Worm (Caenorhabditis elegans): ENCODE data around the gene rpl-20.

rpl-20 gene

DNA sequence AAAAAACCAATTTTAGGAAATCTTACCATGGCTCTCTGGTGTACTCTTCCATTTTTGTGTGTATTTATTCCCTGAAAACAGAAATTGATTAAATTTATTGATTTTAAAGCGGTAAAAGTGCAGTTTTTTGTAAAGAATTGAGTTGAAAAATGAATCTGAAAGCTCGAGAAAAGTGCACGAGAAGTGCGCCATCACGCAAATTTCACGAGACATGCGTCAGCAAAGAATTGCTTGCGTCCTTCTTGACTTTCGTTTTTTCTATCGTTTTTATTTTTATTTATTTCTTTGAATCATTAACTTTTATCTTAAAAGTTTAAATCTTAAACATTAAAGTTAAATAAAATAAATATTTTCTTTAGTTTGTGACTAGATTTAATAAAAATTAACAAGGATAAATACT lies 4.2 kb downstream of the rpl-20 start, which contains the start of gene timm-17B.1 (continued):
- TF ChIP-seq eor-1 (tag; optimal IDR thresholded peaks at IDR 0.05) (no peak), ztf-11 (tag; optimal IDR thresholded peaks at IDR 0.05) (no peak), jun-1 (tag; optimal IDR thresholded peaks at IDR 0.05) (no peak), egl-27 (tag; optimal IDR thresholded peaks at IDR 0.05) (no peak), lsy-12 (tag; optimal IDR thresholded peaks at IDR 0.05) (peak; percentile 21), pha-4 (tag; optimal IDR thresholded peaks at IDR 0.05) (peak; percentile 79), elt-1 (tag; optimal IDR thresholded peaks at IDR 0.05) (no peak), skn-1 (tag; optimal IDR thresholded peaks at IDR 0.05) (peak; percentile 52), pqm-1 (tag; optimal IDR thresholded peaks at IDR 0.05) (no peak), mdl-1 (tag; optimal IDR thresholded peaks at IDR 0.05) (no peak), ama-1 (optimal IDR thresholded peaks at IDR 0.05) (no peak), tbx-2 (tag; optimal IDR thresholded peaks at IDR 0.05) (peak; percentile 49), ceh-28 (tag; optimal IDR thresholded peaks at IDR 0.05) (peak; percentile 57), unc-39 (tag; optimal IDR thresholded peaks at IDR 0.05) (no peak), ZK546.5 (tag; optimal IDR thresholded peaks at IDR 0.05) (no peak), hmg-11 (tag; optimal IDR thresholded peaks at IDR 0.05) (peak; percentile 45)

ce11 chrIV:4744167-4744566 lies 5.4 kb downstream of the rpl-20 start, which contains the start of gene hoe-1:
hoe-1 (minus strand) TSS chrIV:4744267.
- TF ChIP-seq mml-1 (tag; optimal IDR thresholded peaks at IDR 0.05): no peak
- no peak for TF ChIP-seq elt-2 (tag; optimal IDR thresholded peaks at IDR 0.05)
- no peak for TF ChIP-seq ceh-9 (tag; optimal IDR thresholded peaks at IDR 0.05)
- TF ChIP-seq unc-62 (GFP tag; optimal IDR thresholded peaks at IDR 0.05): no peak
- no peak for TF ChIP-seq zag-1 (tag; optimal IDR thresholded peaks at IDR 0.05)
- TF ChIP-seq fkh-2 (tag; optimal IDR thresholded peaks at IDR 0.05): no peak

- no peak for TF ChIP-seq zag-1 (tag; optimal IDR thresholded peaks at IDR 0.05)
- no peak for TF ChIP-seq pqm-1 (tag; optimal IDR thresholded peaks at IDR 0.05)
- TF ChIP-seq eor-1 (tag; optimal IDR thresholded peaks at IDR 0.05): no peak
Measured at ce11 chrIV:4742480-4742879, 7.1 kb downstream of the rpl-20 start.

- TF ChIP-seq ZK546.5 (tag; optimal IDR thresholded peaks at IDR 0.05): no peak
- TF ChIP-seq nhr-25 (tag; optimal IDR thresholded peaks at IDR 0.05): no peak
- TF ChIP-seq skn-1 (tag; optimal IDR thresholded peaks at IDR 0.05): no peak
- no peak for TF ChIP-seq nhr-67 (tag; optimal IDR thresholded peaks at IDR 0.05)
- TF ChIP-seq mml-1 (tag; optimal IDR thresholded peaks at IDR 0.05): no peak
- no peak for TF ChIP-seq fkh-2 (tag; optimal IDR thresholded peaks at IDR 0.05)
- no peak for TF ChIP-seq elt-2 (tag; optimal IDR thresholded peaks at IDR 0.05)
- TF ChIP-seq snpc-4 (tag; optimal IDR thresholded peaks at IDR 0.05): no peak
- no peak for TF ChIP-seq daf-12 (tag; optimal IDR thresholded peaks at IDR 0.05)
- no peak for TF ChIP-seq unc-62 (GFP tag; optimal IDR thresholded peaks at IDR 0.05)
- no peak for TF ChIP-seq fos-1 (tag; optimal IDR thresholded peaks at IDR 0.05)
- no peak for TF ChIP-seq ceh-9 (tag; optimal IDR thresholded peaks at IDR 0.05)
- TF ChIP-seq ztf-11 (tag; optimal IDR thresholded peaks at IDR 0.05): no peak
- no peak for TF ChIP-seq aly-2 (tag; optimal IDR thresholded peaks at IDR 0.05)
- no peak for TF ChIP-seq ztf-4 (tag; optimal IDR thresholded peaks at IDR 0.05)
- TF ChIP-seq nhr-11 (tag; optimal IDR thresholded peaks at IDR 0.05): no peak
- TF ChIP-seq egl-5 (tag; optimal IDR thresholded peaks at IDR 0.05): no peak
Measured at ce11 chrIV:4737258-4737657, 12.3 kb downstream of the rpl-20 start, which contains the start of gene fbxb-78. fbxb-78 (plus strand) TSS chrIV:4737558.

- TF ChIP-seq ZK546.5 (tag; optimal IDR thresholded peaks at IDR 0.05) (peak; percentile 46), lin-15B (tag; optimal IDR thresholded peaks at IDR 0.05) (peak; percentile 84), nhr-43 (tag; optimal IDR thresholded peaks at IDR 0.05; ENCODE audit: poor library complexity, severe bottlenecking) (peak; percentile 88), jun-1 (tag; optimal IDR thresholded peaks at IDR 0.05) (peak; percentile 10), tbx-2 (tag; optimal IDR thresholded peaks at IDR 0.05) (peak; percentile 88), pha-4 (tag; optimal IDR thresholded peaks at IDR 0.05) (peak; percentile 22), ceh-28 (tag; optimal IDR thresholded peaks at IDR 0.05) (peak; percentile 40), nhr-23 (tag; optimal IDR thresholded peaks at IDR 0.05) (peak; percentile 83), snpc-4 (tag; optimal IDR thresholded peaks at IDR 0.05) (peak; percentile 54), nhr-11 (tag; optimal IDR thresholded peaks at IDR 0.05) (peak; percentile 73), R02D3.7 (tag; optimal IDR thresholded peaks at IDR 0.05) (peak; percentile 84), nfya-1 (tag; optimal IDR thresholded peaks at IDR 0.05; ENCODE audit: insufficient read depth) (peak; percentile 72), ceh-82 (tag; optimal IDR thresholded peaks at IDR 0.05) (peak; percentile 10), nhr-77 (tag; optimal IDR thresholded peaks at IDR 0.05) (peak; percentile 60), elt-2 (tag; optimal IDR thresholded peaks at IDR 0.05) (peak; percentile 79), nhr-25 (tag; optimal IDR thresholded peaks at IDR 0.05) (peak; percentile 51), lsy-12 (tag; optimal IDR thresholded peaks at IDR 0.05) (peak; percentile 92)
Measured at ce11 chrIV:4727935-4728334, 21.6 kb downstream of the rpl-20 start.

All from whole organism, L3 larva.